Worm (Caenorhabditis elegans) whole organism, L3 larva: ENCODE measurements around the gene dot-1.4.

ENCODE experiments used
- ceh-82 ChIP-seq: fragments of 150-350 bp; optimal IDR thresholded peaks from 2 replicates; lab custom pipeline; 2014; ENCODE audit warnings: missing biosample characterization, missing genetic modification characterization
- jun-1 ChIP-seq: fragments of 150-350 bp; optimal IDR thresholded peaks from 2 replicates; lab custom pipeline; 2014; ENCODE audit warnings: missing biosample characterization, missing genetic modification reagents, missing genetic modification characterization
- mml-1 ChIP-seq: fragments of 150-350 bp; sonication (generic microtip); optimal IDR thresholded peaks from 3 replicates; lab custom pipeline; 2014; ENCODE audit warnings: missing biosample characterization, missing genetic modification characterization
- pqm-1 ChIP-seq: fragments of 150-350 bp; optimal IDR thresholded peaks from 2 replicates; lab custom pipeline; 2017; ENCODE audit warnings: missing biosample characterization, missing genetic modification characterization, inconsistent platforms
- snpc-4 ChIP-seq: fragments of 150-350 bp; optimal IDR thresholded peaks from 2 replicates; lab custom pipeline; 2014; ENCODE audit warnings: missing biosample characterization, missing genetic modification characterization
- tbx-2 ChIP-seq: sonication (generic microtip); optimal IDR thresholded peaks from 2 replicates; lab custom pipeline; 2016; ENCODE audit warnings: mild to moderate bottlenecking, missing genetic modification characterization, missing compliant biosample characterization

ce11 chrX:11957246-11957645, 25.8 kb upstream of the dot-1.4 start, which contains the start of gene T08D10.5:
- TF ChIP-seq pqm-1 (tag; lab: Kevin White, UChicago) (no peak), ceh-82 (tag; lab: Kevin White, UChicago) (no peak), mml-1 (tag; lab: Kevin White, UChicago) (no peak), snpc-4 (tag; lab: Kevin White, UChicago) (no peak), jun-1 (tag; lab: Kevin White, UChicago) (no peak), tbx-2 (tag; lab: Kevin White, UChicago) (no peak)
